Fruit fly (Drosophila melanogaster) whole organism, wandering third instar larva: ENCODE measurements around the gene lqf.

Experiments used
- CG32264 ChIP-seq: fragments of 200-800 bp; sonication (Bioruptor generic); optimal IDR thresholded peaks from 2 replicates; lab custom pipeline; 2016; ENCODE audit warnings: missing biosample characterization, missing genetic modification characterization
- CG9705 ChIP-seq: fragments of 200-800 bp; sonication (Bioruptor generic); optimal IDR thresholded peaks from 2 replicates; lab custom pipeline; 2018; ENCODE audit warnings: missing biosample characterization, mild to moderate bottlenecking, missing genetic modification characterization
- CrebA ChIP-seq: fragments of 200-800 bp; sonication (Bioruptor generic); optimal IDR thresholded peaks from 2 replicates; lab custom pipeline; 2016; ENCODE audit warnings: missing biosample characterization, mild to moderate bottlenecking, missing genetic modification characterization, borderline replicate concordance
- Dfd ChIP-seq: fragments of >200 bp; optimal IDR thresholded peaks from 2 replicates; lab custom pipeline; 2017; ENCODE audit warnings: missing biosample characterization, missing genetic modification characterization
- Dif ChIP-seq: fragments of 200-275, 200-300 bp; sonication (Bioruptor generic); optimal IDR thresholded peaks from 2 replicates; lab custom pipeline; 2018; ENCODE audit warnings: missing biosample characterization, missing genetic modification characterization; ENCODE audit not compliant: partially characterized antibody
- GATAd ChIP-seq: sonication (Bioruptor generic); optimal IDR thresholded peaks from 2 replicates; lab custom pipeline; 2016; ENCODE audit warnings: missing biosample characterization, missing genetic modification characterization
- Hnf4 ChIP-seq: fragments of 200-800 bp; sonication (Bioruptor generic); optimal IDR thresholded peaks from 2 replicates; lab custom pipeline; 2016; ENCODE audit warnings: missing biosample characterization, mild to moderate bottlenecking, missing genetic modification characterization
- Hr78 ChIP-seq: fragments of >200 bp; optimal IDR thresholded peaks from 2 replicates; lab custom pipeline; 2017; ENCODE audit warnings: missing biosample characterization, missing genetic modification characterization
- Hr83 ChIP-seq: fragments of 200-300 bp; sonication (Bioruptor generic); optimal IDR thresholded peaks from 2 replicates; lab custom pipeline; 2016; ENCODE audit warnings: missing biosample characterization, mild to moderate bottlenecking, missing genetic modification characterization, moderate library complexity; ENCODE audit not compliant: poor library complexity, severe bottlenecking
- Jra ChIP-seq: sonication (Bioruptor generic); optimal IDR thresholded peaks from 2 replicates; lab custom pipeline; 2016; ENCODE audit warnings: missing biosample characterization, missing genetic modification characterization
- Mio ChIP-seq: sonication (Bioruptor generic); optimal IDR thresholded peaks from 2 replicates; lab custom pipeline; 2016; ENCODE audit warnings: missing biosample characterization, missing genetic modification characterization
- Myc ChIP-seq: fragments of >200 bp; optimal IDR thresholded peaks from 2 replicates; lab custom pipeline; 2017
- N ChIP-seq: fragments of >200 bp; optimal IDR thresholded peaks from 2 replicates; lab custom pipeline; 2018; ENCODE audit warnings: missing biosample characterization, missing external identifiers, missing genetic modification characterization
- OdsH ChIP-seq: fragments of 200-800 bp; sonication (Bioruptor generic); optimal IDR thresholded peaks from 2 replicates; lab custom pipeline; 2016; ENCODE audit warnings: missing biosample characterization, mild to moderate bottlenecking, missing genetic modification characterization
- Rel ChIP-seq, 2 experiments: fragments of 200-800 bp; sonication (Bioruptor generic) in 1 of 2; optimal IDR thresholded peaks; 2 replicates in 1 of 2; 3 replicates in 1 of 2; lab custom pipeline; 2016 to 2019; ENCODE audit warnings: mild to moderate bottlenecking in 2 of 2, missing biosample characterization in 2 of 2, missing genetic modification characterization in 2 of 2, moderate library complexity in 1 of 2
- Sp1 ChIP-seq: fragments of 200-800 bp; sonication (Bioruptor generic); optimal IDR thresholded peaks from 3 replicates; lab custom pipeline; 2019; ENCODE audit warnings: missing biosample characterization, mild to moderate bottlenecking, missing genetic modification characterization, moderate library complexity
- Vsx2 ChIP-seq: fragments of 200-300, 225-300 bp; sonication (Bioruptor generic); optimal IDR thresholded peaks from 2 replicates; lab custom pipeline; 2018; ENCODE audit warnings: missing biosample characterization, missing genetic modification characterization; ENCODE audit not compliant: partially characterized antibody
- br ChIP-seq: fragments of 200-800 bp; sonication (Bioruptor generic); optimal IDR thresholded peaks from 2 replicates; lab custom pipeline; 2016; ENCODE audit warnings: missing biosample characterization, missing genetic modification characterization
- brk ChIP-seq: fragments of 200-800 bp; sonication (Bioruptor generic); optimal IDR thresholded peaks from 2 replicates; lab custom pipeline; 2016; ENCODE audit warnings: missing biosample characterization, mild to moderate bottlenecking, missing genetic modification characterization
- dl ChIP-seq, 2 experiments: fragments of 175-275, 200-275 bp in 1 of 2; fragments of 200-275 bp in 1 of 2; sonication (Bioruptor generic); optimal IDR thresholded peaks; lab custom pipeline; 2018; ENCODE audit warnings: mild to moderate bottlenecking in 2 of 2, missing biosample characterization in 2 of 2, missing genetic modification characterization in 2 of 2, moderate library complexity in 2 of 2; ENCODE audit not compliant: partially characterized antibody in 2 of 2, insufficient read depth in 1 of 2
- foxo ChIP-seq, 2 experiments: fragments of 200-800 bp; sonication (Bioruptor generic); optimal IDR thresholded peaks; 2 replicates in 1 of 2; 3 replicates in 1 of 2; lab custom pipeline; 2016 to 2017; ENCODE audit warnings: missing biosample characterization in 2 of 2, missing genetic modification characterization in 2 of 2
- fru ChIP-seq: fragments of 200-800 bp; sonication (Bioruptor generic); optimal IDR thresholded peaks from 3 replicates; lab custom pipeline; 2016; ENCODE audit warnings: missing biosample characterization, mild to moderate bottlenecking, missing genetic modification characterization
- h ChIP-seq: fragments of 200-800 bp; sonication (Bioruptor generic); optimal IDR thresholded peaks from 3 replicates; lab custom pipeline; 2016; ENCODE audit warnings: missing biosample characterization, mild to moderate bottlenecking, missing genetic modification characterization
- jim ChIP-seq: fragments of 175-275, 200-325 bp; sonication (Bioruptor generic); optimal IDR thresholded peaks from 2 replicates; lab custom pipeline; 2016; ENCODE audit warnings: missing biosample characterization, mild to moderate bottlenecking, missing genetic modification characterization
- lola ChIP-seq: fragments of >200 bp; optimal IDR thresholded peaks from 2 replicates; lab custom pipeline; 2017; ENCODE audit warnings: missing biosample characterization, missing genetic modification characterization
- pan ChIP-seq: fragments of >200 bp; optimal IDR thresholded peaks from 2 replicates; lab custom pipeline; 2017
- psq ChIP-seq: fragments of 200-800 bp; sonication (Bioruptor generic); optimal IDR thresholded peaks from 3 replicates; lab custom pipeline; 2017; ENCODE audit warnings: missing biosample characterization, mild to moderate bottlenecking, missing genetic modification characterization, moderate library complexity
- rgr ChIP-seq: fragments of 200-800 bp; sonication (Bioruptor generic); optimal IDR thresholded peaks from 3 replicates; lab custom pipeline; 2016; ENCODE audit warnings: missing biosample characterization, mild to moderate bottlenecking, missing genetic modification characterization
- sage ChIP-seq: fragments of 200-800 bp; sonication (Bioruptor generic); optimal IDR thresholded peaks from 2 replicates; lab custom pipeline; 2016; ENCODE audit warnings: missing biosample characterization, mild to moderate bottlenecking, missing genetic modification characterization
- sv ChIP-seq: fragments of 200-800 bp; sonication (Bioruptor generic); optimal IDR thresholded peaks from 3 replicates; lab custom pipeline; 2016; ENCODE audit warnings: missing biosample characterization, missing genetic modification characterization
- tai ChIP-seq: sonication (Bioruptor generic); optimal IDR thresholded peaks from 2 replicates; lab custom pipeline; 2016; ENCODE audit warnings: missing biosample characterization, missing genetic modification characterization
- usp ChIP-seq: fragments of >200 bp; optimal IDR thresholded peaks from 2 replicates; lab custom pipeline; 2017; ENCODE audit warnings: missing biosample characterization, missing genetic modification characterization
- woc ChIP-seq: sonication (Bioruptor generic); optimal IDR thresholded peaks from 2 replicates; lab custom pipeline; 2016; ENCODE audit warnings: missing biosample characterization, mild to moderate bottlenecking, missing genetic modification characterization

lqf gene

DNA sequence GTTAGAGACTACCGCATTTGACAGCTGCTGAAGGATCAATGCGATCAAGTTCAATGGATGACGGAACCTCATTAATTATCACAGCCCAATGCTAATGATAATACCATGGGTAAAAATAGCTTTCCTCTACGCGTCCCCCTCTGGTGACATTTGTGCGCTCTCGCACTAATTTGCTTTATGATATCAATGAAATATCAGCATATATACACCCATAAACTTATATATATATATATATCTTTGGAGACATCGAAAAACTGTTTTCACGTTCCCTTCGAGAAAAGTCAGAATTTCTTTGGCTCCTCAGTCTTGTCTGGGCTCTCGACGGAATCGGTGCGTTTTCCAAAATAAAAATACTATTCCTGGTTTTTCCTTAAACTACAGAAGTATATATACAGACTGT lies 33.7 kb downstream of the lqf start, which contains the start of gene frac:
Gene frac, plus strand, starts transcription at position 301 of the 400 bp plus-strand sequence.
- no peak for TF ChIP-seq GATAd
- no peak for TF ChIP-seq br
- TF ChIP-seq psq (GFP tag; lab: Kevin White, UChicago) = no peak
- TF ChIP-seq CG32264 = no peak
- TF ChIP-seq CG9705 = no peak
- no peak for TF ChIP-seq lola (GFP tag; lab: Kevin White, UChicago)
- TF ChIP-seq Dfd (GFP tag; lab: Kevin White, UChicago) = no peak
- no peak for TF ChIP-seq Mio (GFP tag; lab: Kevin White, UChicago)
- TF ChIP-seq Hr78 (GFP tag; lab: Kevin White, UChicago) = no peak
- TF ChIP-seq Myc (lab: Kevin White, UChicago) = no peak
- TF ChIP-seq Sp1 (GFP tag; lab: Kevin White, UChicago) = no peak
- TF ChIP-seq Dif (GFP tag; lab: Kevin White, UChicago) = no peak
- TF ChIP-seq Hr83 = no peak
- no peak for TF ChIP-seq woc (GFP tag; lab: Kevin White, UChicago)

DNA sequence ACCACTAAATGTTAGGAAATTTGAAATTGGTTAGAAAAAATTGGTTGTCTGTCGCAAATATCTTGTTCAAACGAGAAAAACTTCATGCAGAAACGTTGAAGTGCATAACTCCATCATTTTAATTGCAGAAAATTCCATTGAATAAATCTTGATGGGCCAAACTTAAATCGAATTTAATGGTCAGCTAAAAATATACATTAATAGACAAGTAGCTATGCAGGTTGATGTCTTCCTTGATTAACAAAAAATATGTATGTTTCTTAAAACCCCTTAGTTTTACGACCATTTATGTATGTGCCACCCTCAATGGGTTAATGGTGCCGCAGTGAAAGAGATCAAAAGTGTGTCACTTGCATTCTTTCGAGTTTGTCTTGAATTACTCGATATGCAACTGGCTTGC lies 44.4 kb downstream of the lqf start:
- TF ChIP-seq jim (GFP tag; lab: Kevin White, UChicago) = no peak
- TF ChIP-seq Jra (GFP tag; lab: Kevin White, UChicago) = no peak
- TF ChIP-seq br = no peak
- no peak for TF ChIP-seq sage (GFP tag; lab: Kevin White, UChicago)
- TF ChIP-seq fru (GFP tag; lab: Kevin White, UChicago) = no peak
- no peak for TF ChIP-seq Hr83
- TF ChIP-seq Mio (GFP tag; lab: Kevin White, UChicago) = no peak
- no peak for TF ChIP-seq foxo (GFP tag; optimal IDR thresholded peaks at IDR 0.05; lab: Kevin White, UChicago)
- TF ChIP-seq tai (GFP tag; lab: Kevin White, UChicago) = no peak
- TF ChIP-seq CrebA (GFP tag; lab: Kevin White, UChicago) = no peak
- no peak for TF ChIP-seq brk
- no peak for TF ChIP-seq psq (GFP tag; lab: Kevin White, UChicago)

DNA sequence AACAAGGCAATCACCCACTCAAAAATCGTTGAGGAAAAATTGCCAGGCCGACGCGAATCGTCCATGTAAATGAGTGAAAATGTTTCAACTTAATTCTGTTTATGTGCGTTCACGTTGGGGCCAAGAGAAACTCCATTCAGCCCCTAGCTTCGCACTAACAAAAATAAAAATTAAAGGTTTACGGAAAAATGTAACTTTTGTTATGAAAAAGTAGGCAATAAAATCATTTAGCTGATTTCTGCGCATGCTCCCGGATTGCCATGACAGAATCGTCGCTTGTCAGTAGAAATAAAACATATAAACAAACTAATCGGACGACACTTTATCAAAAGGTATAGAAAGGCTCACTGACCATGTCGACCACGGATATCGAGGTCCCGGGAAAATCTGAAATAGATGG lies 54.6 kb downstream of the lqf start, which contains the start of gene mmm:
Gene mmm, plus strand, starts transcription at position 301 of the 400 bp plus-strand sequence.
- no peak for TF ChIP-seq jim (GFP tag; lab: Kevin White, UChicago)
- TF ChIP-seq brk = no peak
- no peak for TF ChIP-seq Mio (GFP tag; lab: Kevin White, UChicago)
- TF ChIP-seq Vsx2 (GFP tag; lab: Kevin White, UChicago) = no peak
- no peak for TF ChIP-seq GATAd
- TF ChIP-seq pan = no peak
- no peak for TF ChIP-seq Hnf4 (GFP tag; lab: Kevin White, UChicago)
- no peak for TF ChIP-seq lola (GFP tag; lab: Kevin White, UChicago)
- no peak for TF ChIP-seq sv (GFP tag; lab: Kevin White, UChicago)
- TF ChIP-seq Rel (GFP tag; optimal IDR thresholded peaks at IDR 0.05; lab: Kevin White, UChicago) = no peak
- TF ChIP-seq Rel (tag; optimal IDR thresholded peaks at IDR 0.05; lab: Kevin White, UChicago) = no peak
- no peak for TF ChIP-seq N (GFP tag; lab: Kevin White, UChicago)
- TF ChIP-seq Dif (GFP tag; lab: Kevin White, UChicago) = no peak
- no peak for TF ChIP-seq rgr (GFP tag; lab: Kevin White, UChicago)
- TF ChIP-seq h (GFP tag; lab: Kevin White, UChicago) = no peak
- no peak for TF ChIP-seq OdsH (GFP tag; lab: Kevin White, UChicago)
- no peak for TF ChIP-seq fru (GFP tag; lab: Kevin White, UChicago)
- TF ChIP-seq usp (GFP tag; lab: Kevin White, UChicago) = no peak
- no peak for TF ChIP-seq dl (GFP tag; optimal IDR thresholded peaks at IDR 0.05; lab: Kevin White, UChicago; ENCODE audit: insufficient read depth in 1 of 2, partially characterized antibody in 2 of 2)
